Worm (Caenorhabditis elegans) whole organism, early embryonic: ENCODE results near the gene him-4.

Experiments used
- ama-1 ChIP-seq: fragments of 150-350 bp; optimal IDR thresholded peaks from 2 replicates; lab custom pipeline; 2014
- ceh-13 ChIP-seq: fragments of 200-800 bp; sonication (Bioruptor generic); optimal IDR thresholded peaks from 2 replicates; lab custom pipeline; 2018; ENCODE audit warnings: mild to moderate bottlenecking, missing genetic modification characterization, missing compliant biosample characterization
- flt-1 ChIP-seq: fragments of 200-800 bp; sonication (Bioruptor generic); IDR thresholded peaks from 2 replicates; pipeline ENCODE4 v1.3.6; 2022; ENCODE audit warnings: missing genetic modification characterization, missing compliant biosample characterization
- hnd-1 ChIP-seq: sonication (generic microtip); optimal IDR thresholded peaks from 2 replicates; lab custom pipeline; 2016; ENCODE audit warnings: missing genetic modification characterization, missing compliant biosample characterization
- pes-1 ChIP-seq: fragments of 200-800 bp; sonication (Bioruptor generic); IDR thresholded peaks from 2 replicates; pipeline ENCODE4 v1.3.6; 2022; ENCODE audit warnings: missing genetic modification reagents, missing genetic modification characterization, missing compliant biosample characterization

ce11 chrX:9795579-9795978, 78.2 kb downstream of the him-4 start:
- TF ChIP-seq flt-1 (GFP tag; lab: Robert Waterston, UW) (no peak), ceh-13 (GFP tag; lab: Kevin White, UChicago) (no peak), pes-1 (GFP tag; lab: Robert Waterston, UW) (no peak), hnd-1 (tag; lab: Kevin White, UChicago) (no peak), ama-1 (lab: Kevin White, UChicago) (no peak)
